Worm (Caenorhabditis elegans) whole organism, L4 larva: ENCODE results near the gene ppgn-1.

Source experiments
- F44E2.7 ChIP-seq: fragments of 200-800 bp; sonication (Bioruptor generic); IDR thresholded peaks from 2 replicates; pipeline ENCODE4 v2.1.2; 2022; ENCODE audit warnings: missing genetic modification characterization, missing compliant biosample characterization
- Y48G9A.11 ChIP-seq: fragments of 200-800 bp; sonication (Bioruptor generic); IDR thresholded peaks from 2 replicates; pipeline ENCODE4 v1.3.6; 2022; ENCODE audit warnings: missing genetic modification reagents, missing genetic modification characterization, missing compliant biosample characterization
- aha-1 ChIP-seq: fragments of 150-350 bp; peaks from one replicate; lab custom pipeline; 2014; ENCODE audit warnings: missing biosample characterization, missing genetic modification characterization
- ama-1 ChIP-seq: fragments of 150-350 bp; optimal IDR thresholded peaks from 2 replicates; lab custom pipeline; 2014; ENCODE audit warnings: inconsistent platforms, mixed read lengths
- arid-1 ChIP-seq: fragments of 200-800 bp; sonication (Bioruptor generic); conservative IDR thresholded peaks from 2 replicates; pipeline ENCODE4 v1.3.6; 2022; ENCODE audit warnings: missing genetic modification reagents, missing genetic modification characterization, missing compliant biosample characterization
- attf-4 ChIP-seq: sonication (generic microtip); optimal IDR thresholded peaks from 3 replicates; lab custom pipeline; 2017; ENCODE audit warnings: missing biosample characterization, missing genetic modification characterization
- ceh-28 ChIP-seq: fragments of 150-350 bp; optimal IDR thresholded peaks from 2 replicates; lab custom pipeline; 2014; ENCODE audit warnings: missing biosample characterization, missing genetic modification reagents, missing genetic modification characterization
- ces-1 ChIP-seq: fragments of 150-350 bp; sonication (generic microtip); optimal IDR thresholded peaks from 4 replicates; lab custom pipeline; 2014; ENCODE audit warnings: missing biosample characterization, missing genetic modification reagents, missing genetic modification characterization
- ctbp-1 ChIP-seq: fragments of 200-800 bp; sonication (Bioruptor generic); IDR thresholded peaks from 2 replicates; pipeline ENCODE4 v1.3.6; 2022; ENCODE audit warnings: missing genetic modification reagents, missing genetic modification characterization, missing compliant biosample characterization
- dmd-9 ChIP-seq: fragments of 200-800 bp; sonication (Bioruptor generic); IDR thresholded peaks from 2 replicates; pipeline ENCODE4 v1.3.6; 2022; ENCODE audit warnings: missing genetic modification reagents, missing genetic modification characterization, missing compliant biosample characterization
- dve-1 ChIP-seq: sonication (generic microtip); optimal IDR thresholded peaks from 2 replicates; lab custom pipeline; 2017; ENCODE audit warnings: antibody characterized with exemption, mild to moderate bottlenecking, missing genetic modification characterization, missing compliant biosample characterization; ENCODE audit not compliant: insufficient read depth
- egl-27 ChIP-seq: sonication (generic microtip); optimal IDR thresholded peaks from 3 replicates; lab custom pipeline; 2017; ENCODE audit warnings: missing biosample characterization, missing genetic modification reagents, missing genetic modification characterization
- fkh-10 ChIP-seq: fragments of 150-350 bp; optimal IDR thresholded peaks from 2 replicates; lab custom pipeline; 2014; ENCODE audit warnings: missing biosample characterization, missing genetic modification reagents, missing genetic modification characterization
- gei-8 ChIP-seq: fragments of 200-800 bp; sonication (Bioruptor generic); optimal IDR thresholded peaks from 2 replicates; lab custom pipeline; 2018; ENCODE audit warnings: mild to moderate bottlenecking, missing genetic modification characterization, missing compliant biosample characterization
- jun-1 ChIP-seq: fragments of 150-350 bp; optimal IDR thresholded peaks from 2 replicates; lab custom pipeline; 2014; ENCODE audit warnings: missing biosample characterization, missing genetic modification reagents, missing genetic modification characterization
- lim-7 ChIP-seq: fragments of 200-800 bp; sonication (Bioruptor generic); IDR thresholded peaks from 2 replicates; pipeline ENCODE4 v1.3.6; 2022; ENCODE audit warnings: missing genetic modification characterization, missing compliant biosample characterization
- lin-1 ChIP-seq: fragments of 200-800 bp; sonication (Bioruptor generic); IDR thresholded peaks from 2 replicates; pipeline ENCODE4 v1.3.6; 2022; ENCODE audit warnings: missing genetic modification reagents, missing genetic modification characterization, missing compliant biosample characterization
- lin-29 ChIP-seq: fragments of 200-800 bp; sonication (Bioruptor generic); IDR thresholded peaks from 2 replicates; pipeline ENCODE4 v1.3.6; 2022; ENCODE audit warnings: missing genetic modification reagents, missing genetic modification characterization, missing compliant biosample characterization
- lin-38 ChIP-seq: fragments of 200-800 bp; sonication (Bioruptor generic); IDR thresholded peaks from 2 replicates; pipeline ENCODE4 v1.3.6; 2022; ENCODE audit warnings: missing genetic modification reagents, missing genetic modification characterization, missing compliant biosample characterization
- mdl-1 ChIP-seq, 2 experiments: fragments of 150-350 bp in 1 of 2; sonication (generic microtip) in 1 of 2; optimal IDR thresholded peaks; 2 replicates each; lab custom pipeline; 2014 to 2017; ENCODE audit warnings: missing biosample characterization in 2 of 2, missing genetic modification characterization in 2 of 2
- mep-1 ChIP-seq: fragments of 150-350 bp; sonication (generic microtip); optimal IDR thresholded peaks from 3 replicates; lab custom pipeline; 2014; ENCODE audit warnings: missing biosample characterization, missing genetic modification characterization
- mes-2 ChIP-seq: sonication (generic microtip); optimal IDR thresholded peaks from 2 replicates; lab custom pipeline; 2016; ENCODE audit warnings: missing genotype, mild to moderate bottlenecking, missing genetic modification characterization, missing compliant biosample characterization; ENCODE audit not compliant: poor library complexity, severe bottlenecking
- mxl-2 ChIP-seq: fragments of 200-800 bp; sonication (Bioruptor generic); conservative IDR thresholded peaks from 2 replicates; pipeline ENCODE4 v1.3.6; 2022; ENCODE audit warnings: missing genetic modification reagents, missing genetic modification characterization, missing compliant biosample characterization
- nhr-10 ChIP-seq: fragments of 150-350 bp; optimal IDR thresholded peaks from 2 replicates; lab custom pipeline; 2014; ENCODE audit warnings: missing biosample characterization, missing genetic modification characterization
- nhr-102 ChIP-seq: sonication (generic microtip); optimal IDR thresholded peaks from 2 replicates; lab custom pipeline; 2016; ENCODE audit warnings: mild to moderate bottlenecking, missing genetic modification characterization, moderate library complexity, missing compliant biosample characterization
- nhr-111 ChIP-seq: fragments of 200-800 bp; sonication (Bioruptor generic); optimal IDR thresholded peaks from 2 replicates; lab custom pipeline; 2018; ENCODE audit warnings: mild to moderate bottlenecking, missing genetic modification characterization, missing compliant biosample characterization
- nhr-237 ChIP-seq: sonication (generic microtip); optimal IDR thresholded peaks from 2 replicates; lab custom pipeline; 2017; ENCODE audit warnings: missing biosample characterization, missing genetic modification characterization
- nhr-25 ChIP-seq: sonication (generic microtip); optimal IDR thresholded peaks from 2 replicates; lab custom pipeline; 2017; ENCODE audit warnings: missing genetic modification characterization, mild to moderate bottlenecking, missing compliant biosample characterization, antibody characterized with exemption, moderate library complexity, borderline replicate concordance; ENCODE audit not compliant: insufficient read depth
- nhr-41 ChIP-seq: fragments of 200-800 bp; sonication (Bioruptor generic); IDR thresholded peaks from 2 replicates; pipeline ENCODE4 v1.3.6; 2022; ENCODE audit warnings: missing genetic modification reagents, missing genetic modification characterization, missing compliant biosample characterization
- nhr-48 ChIP-seq: sonication (generic microtip); optimal IDR thresholded peaks from 2 replicates; lab custom pipeline; 2016; ENCODE audit warnings: mild to moderate bottlenecking, missing genetic modification characterization, missing compliant biosample characterization
- pqm-1 ChIP-seq: sonication (generic microtip); optimal IDR thresholded peaks from 2 replicates; lab custom pipeline; 2017; ENCODE audit warnings: missing biosample characterization, missing genetic modification characterization
- sdz-12 ChIP-seq: fragments of 200-800 bp; sonication (Bioruptor generic); optimal IDR thresholded peaks from 2 replicates; lab custom pipeline; 2018; ENCODE audit warnings: mild to moderate bottlenecking, missing genetic modification characterization, missing compliant biosample characterization
- set-16 ChIP-seq: fragments of 200-800 bp; sonication (Bioruptor generic); IDR thresholded peaks from 2 replicates; pipeline ENCODE4 v1.3.6; 2022; ENCODE audit warnings: missing genetic modification reagents, missing genetic modification characterization, missing compliant biosample characterization
- spr-1 ChIP-seq: sonication (generic microtip); optimal IDR thresholded peaks from 2 replicates; lab custom pipeline; 2016; ENCODE audit warnings: mild to moderate bottlenecking, missing genetic modification characterization, missing compliant biosample characterization
- spr-3 ChIP-seq: fragments of 200-800 bp; sonication (Bioruptor generic); optimal IDR thresholded peaks from 2 replicates; lab custom pipeline; 2018; ENCODE audit warnings: mild to moderate bottlenecking, missing genetic modification characterization, missing compliant biosample characterization
- unc-130 ChIP-seq: sonication (generic microtip); optimal IDR thresholded peaks from 2 replicates; lab custom pipeline; 2016; ENCODE audit warnings: missing genetic modification reagents, missing genetic modification characterization, missing compliant biosample characterization
- unc-62 ChIP-seq, 3 experiments: fragments of 150-350 bp in 1 of 3; sonication (generic microtip); optimal IDR thresholded peaks in 2 of 3; peaks in 1 of 3; 1 replicate in 1 of 3; 2 replicates in 2 of 3; lab custom pipeline; 2014 to 2017; ENCODE audit warnings: missing biosample characterization in 3 of 3, missing genetic modification characterization in 3 of 3, missing genetic modification reagents in 3 of 3, missing genotype in 1 of 3
- zfp-2 ChIP-seq: sonication (generic microtip); optimal IDR thresholded peaks from 2 replicates; lab custom pipeline; 2016; ENCODE audit warnings: mild to moderate bottlenecking, missing genetic modification characterization, missing compliant biosample characterization
- zip-2 ChIP-seq: fragments of 150-350 bp; optimal IDR thresholded peaks from 2 replicates; lab custom pipeline; 2014; ENCODE audit warnings: missing biosample characterization, missing genetic modification characterization
- ztf-11 ChIP-seq: fragments of 150-350 bp; optimal IDR thresholded peaks from 2 replicates; lab custom pipeline; 2014; ENCODE audit warnings: missing biosample characterization, missing genetic modification characterization

The ppgn-1 gene

ce11 chrIV:2397145-2397544 lies 48.4 kb upstream of the ppgn-1 start:
- TF ChIP-seq set-16 (peak; percentile 69), lin-38 (GFP tag; lab: Robert Waterston, UW) (peak; percentile 39; the same call in 1 of the 2 replicates)

ce11 chrIV:2395997-2396396 lies 47.3 kb upstream of the ppgn-1 start:
- TF ChIP-seq ceh-28 (peak; percentile 99), nhr-237 (tag; lab: Kevin White, UChicago) (no peak)
- TF ChIP-seq, all 104 proteins: peak for 1

ce11 chrIV:2393023-2393422 lies 44.3 kb upstream of the ppgn-1 start:
- peak; percentile 73 for TF ChIP-seq set-16
- TF ChIP-seq mep-1 (tag; lab: Kevin White, UChicago), result no peak
- no peak for TF ChIP-seq mes-2 (tag; lab: Kevin White, UChicago)

- TF ChIP-seq nhr-10 (tag; lab: Kevin White, UChicago) (no peak), ceh-28 (peak; percentile 84), gei-8 (GFP tag; lab: Kevin White, UChicago) (no peak), lin-1 (GFP tag; lab: Robert Waterston, UW) (no peak), ztf-11 (tag; lab: Kevin White, UChicago) (no peak), spr-1 (tag; lab: Kevin White, UChicago) (no peak), lin-29 (GFP tag; lab: Robert Waterston, UW) (no peak), arid-1 (no peak), ama-1 (lab: Kevin White, UChicago) (no peak)
These were observed 43.1 kb upstream of the ppgn-1 start for ce11 chrIV:2391809-2392208.

ce11 chrIV:2390804-2391203 lies 42.1 kb upstream of the ppgn-1 start, which contains the start of gene eri-5:
TSS of gene eri-5 (plus strand) at chrIV:2390821.
- no peak for TF ChIP-seq zfp-2
- no peak for TF ChIP-seq spr-3
- TF ChIP-seq ceh-28, result peak; percentile 32
- peak; percentile 86 for TF ChIP-seq aha-1 (tag; lab: Kevin White, UChicago)
- TF ChIP-seq lin-29 (GFP tag; lab: Robert Waterston, UW), result 0 out of 2 replicates have a peak, but pooled peaks have one; percentile 4
- TF ChIP-seq nhr-102 (tag; lab: Kevin White, UChicago), result no peak

- TF ChIP-seq fkh-10 (GFP tag; lab: Kevin White, UChicago), result no peak
- TF ChIP-seq nhr-237 (tag; lab: Kevin White, UChicago), result no peak
- TF ChIP-seq lin-38 (GFP tag; lab: Robert Waterston, UW), result peak; percentile 93
- TF ChIP-seq nhr-111 (GFP tag; lab: Kevin White, UChicago), result no peak
- TF ChIP-seq attf-4 (tag; lab: Kevin White, UChicago), result no peak
- no peak for TF ChIP-seq F44E2.7 (GFP tag; lab: Robert Waterston, UW)
- TF ChIP-seq mdl-1 (tag; optimal IDR thresholded peaks at IDR 0.05; lab: Kevin White, UChicago), result no peak
- TF ChIP-seq pqm-1 (tag; lab: Kevin White, UChicago), result peak; percentile 7
- TF ChIP-seq nhr-25 (tag; lab: Kevin White, UChicago), result no peak
- TF ChIP-seq nhr-48 (tag; lab: Kevin White, UChicago), result no peak
- no peak for TF ChIP-seq jun-1 (tag; lab: Kevin White, UChicago)
- peak; percentile 45; the same call in 1 of the 2 replicates for TF ChIP-seq ctbp-1
- TF ChIP-seq Y48G9A.11 (GFP tag; lab: Robert Waterston, UW), result peak; percentile 74
- TF ChIP-seq unc-62 (GFP tag; optimal IDR thresholded peaks at IDR 0.05 in 1 of 2; lab: Kevin White, UChicago), result peak in 1 of 2 experiments; percentile 69
- no peak for TF ChIP-seq unc-62 (tag; optimal IDR thresholded peaks at IDR 0.05; lab: Kevin White, UChicago)
- no peak for TF ChIP-seq mxl-2 (GFP tag; lab: Robert Waterston, UW)
- TF ChIP-seq egl-27 (tag; lab: Kevin White, UChicago), result no peak
- peak; percentile 70 for TF ChIP-seq nhr-102 (tag; lab: Kevin White, UChicago)
- peak; percentile 54 for TF ChIP-seq dve-1
- no peak for TF ChIP-seq zip-2 (tag; lab: Kevin White, UChicago)
- no peak for TF ChIP-seq dmd-9 (GFP tag; lab: Robert Waterston, UW)
- TF ChIP-seq nhr-41, result no peak
- TF ChIP-seq unc-130 (GFP tag; lab: Kevin White, UChicago), result peak; percentile 21
- TF ChIP-seq set-16, result no peak
- no peak for TF ChIP-seq ces-1
- peak; percentile 48; the same call in 1 of the 2 replicates for TF ChIP-seq arid-1
- TF ChIP-seq sdz-12, result peak; percentile 58
- no peak for TF ChIP-seq lim-7 (GFP tag; lab: Robert Waterston, UW)
- peak; percentile 72 for TF ChIP-seq mep-1 (tag; lab: Kevin White, UChicago)
- TF ChIP-seq gei-8 (GFP tag; lab: Kevin White, UChicago), result no peak
These were observed 41.5 kb upstream of the ppgn-1 start for ce11 chrIV:2390251-2390672.
